Fruit fly (Drosophila melanogaster): ENCODE data around the gene CG15130.

Gene CG15130

DNA sequence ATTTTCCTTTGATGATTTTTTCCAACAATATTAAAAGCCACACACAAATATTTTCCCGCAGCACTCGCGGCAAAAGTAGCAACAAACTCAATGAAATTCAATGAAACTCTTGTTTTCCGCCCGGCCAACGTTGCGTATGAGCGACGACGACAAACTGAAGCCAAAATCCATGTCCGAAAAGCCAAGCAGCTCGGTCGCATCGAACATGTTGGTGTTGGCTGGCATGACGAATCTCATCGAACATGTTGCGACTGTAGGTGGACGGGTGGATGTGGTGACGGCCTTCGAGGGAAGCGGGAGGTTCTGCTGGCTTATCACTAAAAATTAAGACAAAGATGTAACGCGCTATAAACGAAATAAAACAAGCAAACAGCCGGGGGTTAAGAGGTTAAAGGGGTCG is 25.2 kb downstream of the CG15130 start (continued):
- TF ChIP-seq B-H1 (GFP tag; IDR thresholded peaks at IDR 0.05), result no peak
- TF ChIP-seq Side (GFP tag; optimal IDR thresholded peaks at IDR 0.05), result no peak
- TF ChIP-seq CG9876 (GFP tag; optimal IDR thresholded peaks at IDR 0.05), result no peak
- TF ChIP-seq Pdp1 (GFP tag; optimal IDR thresholded peaks at IDR 0.05), result peak in 1 of 2 experiments; percentile 15
- TF ChIP-seq HLH4C (GFP tag; IDR thresholded peaks at IDR 0.05; ENCODE audit: partially characterized antibody), result no peak
- no peak for TF ChIP-seq CG12299 (tag; optimal IDR thresholded peaks at IDR 0.05)
- peak in 1 of 2 experiments; percentile 20 for TF ChIP-seq Hr78 (GFP tag; optimal IDR thresholded peaks at IDR 0.05)
- TF ChIP-seq HLHmδ (GFP tag; optimal IDR thresholded peaks at IDR 0.05), result no peak
- TF ChIP-seq Aef1 (GFP tag; IDR thresholded peaks at IDR 0.05), result no peak
- no peak for TF ChIP-seq BEAF-32 (GFP tag; optimal IDR thresholded peaks at IDR 0.05)
- TF ChIP-seq ftz-f1 (GFP tag; optimal IDR thresholded peaks at IDR 0.05), result peak; percentile 75
- no peak for TF ChIP-seq CG1233 (GFP tag; optimal IDR thresholded peaks at IDR 0.05)
- TF ChIP-seq Fer1 (GFP tag; optimal IDR thresholded peaks at IDR 0.05), result peak; percentile 13
- TF ChIP-seq Trl (optimal IDR thresholded peaks at IDR 0.05), result no peak
- TF ChIP-seq Trl (GFP tag; optimal IDR thresholded peaks at IDR 0.05), result no peak
- TF ChIP-seq CG34224 (GFP tag; IDR thresholded peaks at IDR 0.05; ENCODE audit: partially characterized antibody), result no peak
- TF ChIP-seq Chrac-16 (GFP tag; optimal IDR thresholded peaks at IDR 0.05), result no peak
- no peak for TF ChIP-seq CG12744 (GFP tag; optimal IDR thresholded peaks at IDR 0.05)
- TF ChIP-seq CG4360 (GFP tag; IDR thresholded peaks at IDR 0.05), result no peak
- no peak for TF ChIP-seq CG16779 (GFP tag; IDR thresholded peaks at IDR 0.05)
- no peak for TF ChIP-seq Sox100B (GFP tag; optimal IDR thresholded peaks at IDR 0.05)
- no peak for TF ChIP-seq CG16813 (GFP tag; IDR thresholded peaks at IDR 0.05; ENCODE audit: partially characterized antibody)
- TF ChIP-seq CG10274 (GFP tag; optimal IDR thresholded peaks at IDR 0.05), result no peak
- no peak for TF ChIP-seq Elba2 (GFP tag; optimal IDR thresholded peaks at IDR 0.05)
- TF ChIP-seq Dp (GFP tag; optimal IDR thresholded peaks at IDR 0.05), result no peak
- TF ChIP-seq Spps (tag; optimal IDR thresholded peaks at IDR 0.05), result no peak
- no peak for TF ChIP-seq CG43689 (GFP tag; IDR thresholded peaks at IDR 0.05)
- TF ChIP-seq gsb-n (tag; optimal IDR thresholded peaks at IDR 0.05), result peak; percentile 1
- no peak for TF ChIP-seq CG14667 (GFP tag; IDR thresholded peaks at IDR 0.05)
- no peak for TF ChIP-seq CG14965 (GFP tag; optimal IDR thresholded peaks at IDR 0.05; ENCODE audit: borderline replicate concordance)
- no peak for TF ChIP-seq wor (GFP tag; IDR thresholded peaks at IDR 0.05)
- peak; percentile 53 for TF ChIP-seq Deaf1 (tag; optimal IDR thresholded peaks at IDR 0.05)
- TF ChIP-seq MBD-R2 (GFP tag; IDR thresholded peaks at IDR 0.05), result no peak
- TF ChIP-seq abd-A (tag; optimal IDR thresholded peaks at IDR 0.05), result no peak
- TF ChIP-seq CG7928 (GFP tag; optimal IDR thresholded peaks at IDR 0.05), result no peak
- no peak for TF ChIP-seq CG12155 (GFP tag; optimal IDR thresholded peaks at IDR 0.05)
- no peak for TF ChIP-seq HLH3B (GFP tag; IDR thresholded peaks at IDR 0.05)
- no peak for TF ChIP-seq en (GFP tag; optimal IDR thresholded peaks at IDR 0.05)
- peak; percentile 2 for TF ChIP-seq CG2120 (GFP tag; optimal IDR thresholded peaks at IDR 0.05)
- no peak for TF ChIP-seq CG2116 (GFP tag; optimal IDR thresholded peaks at IDR 0.05)
- TF ChIP-seq Jarid2 (GFP tag; optimal IDR thresholded peaks at IDR 0.05), result peak; percentile 89
- TF ChIP-seq CG4617 (GFP tag; optimal IDR thresholded peaks at IDR 0.05; ENCODE audit: borderline replicate concordance), result no peak
- no peak for TF ChIP-seq ewg (GFP tag; optimal IDR thresholded peaks at IDR 0.05)
- TF ChIP-seq Dek (tag; optimal IDR thresholded peaks at IDR 0.05), result no peak
- no peak for TF ChIP-seq wdn (GFP tag; IDR thresholded peaks at IDR 0.05)
- TF ChIP-seq CG30020 (tag; optimal IDR thresholded peaks at IDR 0.05), result no peak
- no peak for TF ChIP-seq NC2α (GFP tag; optimal IDR thresholded peaks at IDR 0.05)
- no peak for TF ChIP-seq Xbp1 (GFP tag; optimal IDR thresholded peaks at IDR 0.05)

Measured in whole organism, embryonic.